Fruit fly (Drosophila melanogaster): Measurements from ENCODE around the gene MICAL-like.

The MICAL-like gene

dm6 chr3L:13032085-13032914 is 17.2 kb upstream of the MICAL-like start:
- no peak for TF ChIP-seq CTCF (optimal IDR thresholded peaks at IDR 0.05)
- TF ChIP-seq CG8478 (optimal IDR thresholded peaks at IDR 0.05): no peak

dm6 chr3L:13031326-13031725 is 16.2 kb upstream of the MICAL-like start:
- TF ChIP-seq CTCF (optimal IDR thresholded peaks at IDR 0.05) (no peak), CG8478 (optimal IDR thresholded peaks at IDR 0.05) (no peak)

DNA sequence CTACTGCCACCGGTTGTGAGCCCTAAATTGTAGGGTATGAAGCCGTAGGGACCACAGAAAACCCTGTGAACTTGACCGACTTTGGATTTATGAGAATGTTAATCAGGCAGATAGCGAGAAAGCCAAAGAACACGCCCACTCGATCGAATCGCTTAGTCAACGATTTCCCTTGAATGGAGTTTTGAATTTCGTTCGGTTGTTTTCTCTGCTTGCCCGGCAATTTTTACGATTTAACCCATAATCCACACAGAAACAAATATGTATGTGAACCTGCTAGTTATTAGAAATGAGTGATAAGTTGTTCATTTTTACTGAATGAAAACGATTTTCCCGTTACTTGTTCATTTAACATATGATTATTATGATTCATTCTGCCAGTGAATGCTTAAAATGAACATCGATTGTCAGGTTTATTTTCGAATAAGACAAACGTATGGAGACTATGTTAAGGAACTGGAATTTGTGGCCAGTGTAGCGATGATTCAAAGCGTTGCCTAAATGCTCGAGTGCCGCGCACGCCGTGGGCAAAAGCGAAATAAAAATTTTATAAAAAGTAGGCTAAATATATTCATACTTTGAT is 15.0 kb upstream of the MICAL-like start:
- TF ChIP-seq CTCF (optimal IDR thresholded peaks at IDR 0.05) (no peak), CG8478 (optimal IDR thresholded peaks at IDR 0.05) (no peak)

DNA sequence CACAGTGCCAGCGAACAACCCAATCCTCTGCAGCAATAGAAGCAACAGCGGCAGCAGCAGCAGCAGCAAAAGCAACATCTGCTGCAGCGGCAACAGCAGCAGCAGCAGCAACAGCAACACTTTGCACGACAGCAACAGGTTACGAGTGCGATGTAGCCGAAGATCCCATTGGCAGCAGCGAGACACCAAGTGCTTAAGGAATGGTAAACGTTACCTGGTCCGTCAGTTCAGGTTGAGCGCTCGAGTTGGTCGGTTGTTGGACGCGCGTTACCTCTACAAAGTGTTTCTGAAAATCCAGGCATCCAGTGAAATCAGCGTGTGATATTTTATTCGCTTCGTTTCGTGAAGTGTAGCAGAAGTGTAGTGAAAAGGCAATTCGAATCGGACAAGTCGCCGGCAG is 13.6 kb upstream of the MICAL-like start, which contains the start of gene CG17672:
Gene CG17672, plus strand, starts transcription at position 223 of the 400 bp plus-strand sequence.
- TF ChIP-seq CG8478 (optimal IDR thresholded peaks at IDR 0.05) (no peak), CTCF (optimal IDR thresholded peaks at IDR 0.05) (no peak)

DNA sequence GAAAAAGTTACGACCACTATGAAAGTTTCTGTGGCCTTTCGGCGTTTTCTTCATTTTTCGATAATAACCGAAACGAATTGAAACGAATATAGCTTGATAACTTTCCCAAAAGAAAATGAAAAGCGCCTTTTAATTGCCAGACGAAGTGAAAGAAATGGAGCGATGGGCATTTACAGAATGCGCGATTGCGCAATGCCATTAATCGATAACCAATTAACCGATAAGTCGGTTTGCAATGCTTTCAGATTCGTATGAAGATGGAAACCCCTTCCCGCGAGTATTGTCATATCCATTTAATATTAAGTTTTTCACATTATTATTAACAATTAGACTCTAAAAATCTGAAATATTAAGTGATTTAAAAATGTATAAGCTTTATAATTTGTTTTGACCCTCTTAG is 12.2 kb upstream of the MICAL-like start:
- TF ChIP-seq CG8478 (optimal IDR thresholded peaks at IDR 0.05) (no peak), CTCF (optimal IDR thresholded peaks at IDR 0.05) (no peak)

- TF ChIP-seq CG8478 (optimal IDR thresholded peaks at IDR 0.05) (no peak), CTCF (optimal IDR thresholded peaks at IDR 0.05) (no peak)
These were observed 11.7 kb upstream of the MICAL-like start for dm6 chr3L:13026872-13027271.

DNA sequence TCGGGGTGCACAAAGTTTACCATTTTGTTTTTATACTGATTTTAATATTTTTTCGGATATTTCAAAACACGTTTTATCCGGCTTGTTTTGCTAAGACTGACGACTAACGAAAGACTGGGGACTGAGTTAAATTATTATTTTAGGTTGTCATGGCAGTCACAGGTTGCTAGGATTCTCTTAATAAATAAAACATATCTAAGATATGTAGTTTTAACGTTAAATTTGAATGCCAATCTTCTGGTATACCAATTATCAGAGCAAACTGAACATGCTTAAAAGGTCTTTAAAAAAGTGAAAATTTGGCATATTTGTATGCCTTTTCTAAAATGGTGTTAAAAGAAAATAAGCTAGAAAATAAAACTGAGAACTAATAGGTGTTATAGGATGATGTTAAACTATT is 11.2 kb upstream of the MICAL-like start, which contains the start of gene Zmynd10:
Gene Zmynd10, minus strand, starts transcription at position 101 of the 400 bp plus-strand sequence.
- no peak for TF ChIP-seq CTCF (optimal IDR thresholded peaks at IDR 0.05)
- TF ChIP-seq CG8478 (optimal IDR thresholded peaks at IDR 0.05): no peak

dm6 chr3L:13022854-13023560 is 7.9 kb upstream of the MICAL-like start, which contains the start of gene RpS12:
Gene RpS12 (plus strand): TSS chr3L:13023352.
- TF ChIP-seq CTCF (optimal IDR thresholded peaks at IDR 0.05): no peak
- TF ChIP-seq CG8478 (optimal IDR thresholded peaks at IDR 0.05): no peak

DNA sequence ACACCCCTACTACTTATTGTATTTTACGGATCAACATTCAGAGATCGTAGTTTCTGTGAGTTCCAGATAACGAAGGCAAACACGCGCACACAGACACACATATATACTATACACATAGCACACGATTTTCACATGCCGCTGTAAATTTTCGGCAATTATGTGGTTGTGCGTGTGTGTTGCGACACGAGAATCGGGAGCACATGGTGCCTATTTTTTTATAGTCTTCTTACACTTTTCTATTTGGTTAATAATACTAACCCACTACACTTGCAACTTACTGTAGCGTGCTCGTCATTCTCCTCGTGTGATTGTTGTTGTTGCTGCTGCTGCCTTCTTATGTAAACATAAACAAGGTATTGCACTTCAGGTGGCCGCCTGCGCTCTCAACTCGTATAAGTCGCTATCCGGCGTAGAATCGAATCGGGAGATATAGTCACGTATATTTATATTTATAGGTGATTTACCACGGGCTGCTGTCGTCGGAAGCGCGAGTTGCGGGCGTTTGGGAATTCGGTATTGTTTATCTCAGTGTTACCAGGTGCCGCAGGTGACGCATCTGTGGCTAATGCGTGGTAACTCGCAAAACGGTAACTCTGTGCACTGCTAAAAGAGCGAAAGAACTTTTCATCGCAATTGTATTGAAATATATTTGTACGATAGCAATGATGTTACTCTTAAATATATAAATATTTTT is 7.2 kb upstream of the MICAL-like start, which contains the start of gene Adk2:
Gene Adk2, minus strand, starts transcription at position 529 of the 694 bp plus-strand sequence.
- TF ChIP-seq CG8478 (optimal IDR thresholded peaks at IDR 0.05): no peak
- no peak for TF ChIP-seq CTCF (optimal IDR thresholded peaks at IDR 0.05)

DNA sequence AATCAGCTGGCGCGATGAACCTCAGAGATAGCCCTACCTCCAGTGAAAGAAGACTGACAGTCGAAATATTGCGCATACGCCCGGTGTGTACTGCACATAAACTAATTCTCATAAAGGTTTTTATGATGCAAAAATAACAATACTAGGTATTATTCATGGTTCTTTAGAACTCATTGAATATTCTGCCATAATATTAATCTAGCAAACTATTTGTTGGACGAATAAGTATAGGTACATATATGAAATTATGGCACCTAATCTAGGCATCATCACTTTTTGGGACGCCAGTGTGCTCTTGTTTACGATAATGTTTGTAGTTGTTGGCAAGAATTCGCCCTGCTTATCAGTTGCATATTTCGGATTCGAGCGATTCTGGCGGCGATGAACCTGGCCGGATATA is 6.6 kb upstream of the MICAL-like start:
- TF ChIP-seq CTCF (optimal IDR thresholded peaks at IDR 0.05) (no peak), CG8478 (optimal IDR thresholded peaks at IDR 0.05) (no peak)

- no peak for TF ChIP-seq CG8478 (optimal IDR thresholded peaks at IDR 0.05)
- TF ChIP-seq CTCF (optimal IDR thresholded peaks at IDR 0.05): no peak
These were observed 4.3 kb upstream of the MICAL-like start for dm6 chr3L:13019249-13019956.

dm6 chr3L:13017803-13018324 is 2.7 kb upstream of the MICAL-like start, which contains the start of the genes mRpL20 and Icmt:
Gene mRpL20 (minus strand): TSS chr3L:13017867.
Gene Icmt (plus strand): TSS chr3L:13018266.
- TF ChIP-seq CG8478 (optimal IDR thresholded peaks at IDR 0.05) (no peak), CTCF (optimal IDR thresholded peaks at IDR 0.05) (no peak)

DNA sequence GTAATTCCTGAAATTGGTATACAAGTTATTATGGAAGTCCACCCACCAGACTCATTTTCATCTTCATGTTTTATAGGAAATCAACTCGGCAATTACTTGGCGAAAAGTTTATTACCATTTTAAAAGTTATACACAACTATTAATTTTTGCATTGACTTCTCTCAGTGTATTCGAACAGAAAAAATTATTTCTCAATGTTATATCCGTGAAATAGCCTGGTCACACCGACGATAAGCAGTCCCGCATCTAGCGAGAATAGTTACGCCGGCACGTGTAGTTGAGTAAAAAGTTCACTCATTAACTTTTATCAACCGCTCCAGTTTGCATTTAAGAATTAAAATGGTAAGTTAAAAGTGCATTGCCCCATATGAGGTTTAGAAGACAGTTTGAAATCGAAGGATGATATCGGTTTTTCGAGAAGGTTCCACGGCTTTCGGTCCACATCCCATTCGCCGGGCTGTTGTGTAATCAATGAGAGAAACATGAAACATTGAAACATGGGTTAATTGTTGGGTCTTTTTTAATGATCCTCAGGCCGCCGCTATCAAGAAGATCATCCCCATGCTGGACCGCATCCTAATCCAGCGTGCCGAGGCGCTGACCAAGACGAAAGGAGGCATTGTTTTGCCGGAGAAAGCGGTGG is 812 bp upstream of the MICAL-like start, which contains the start of gene CG11267:
Gene CG11267, plus strand, starts transcription at position 228 of the 643 bp plus-strand sequence.
- TF ChIP-seq CTCF (optimal IDR thresholded peaks at IDR 0.05) (no peak), CG8478 (optimal IDR thresholded peaks at IDR 0.05) (no peak)

Measured in S2 (cell line).